Fruit fly (Drosophila melanogaster) whole organism, adult: ENCODE measurements around the gene ecd.

Source experiments
- CG11617 ChIP-seq: fragments of 200-800 bp; sonication (Bioruptor generic); optimal IDR thresholded peaks from 2 replicates; lab custom pipeline; 2017; ENCODE audit warnings: mild to moderate bottlenecking, missing biosample characterization, missing genetic modification reagents, missing genetic modification characterization
- CG12768 ChIP-seq: fragments of 200-800 bp; sonication (Bioruptor generic); optimal IDR thresholded peaks from 2 replicates; lab custom pipeline; 2017; ENCODE audit warnings: missing biosample characterization, missing genetic modification characterization, mild to moderate bottlenecking, moderate library complexity, missing genetic modification reagents
- CG14711 ChIP-seq: fragments of 200-800 bp; sonication (Bioruptor generic); optimal IDR thresholded peaks from 2 replicates; lab custom pipeline; 2018; ENCODE audit warnings: missing biosample characterization, mild to moderate bottlenecking, missing genetic modification characterization, moderate library complexity
- CG1620 ChIP-seq: fragments of 200-800 bp; sonication (Bioruptor generic); optimal IDR thresholded peaks from 2 replicates; lab custom pipeline; 2016; ENCODE audit warnings: missing biosample characterization, missing genetic modification characterization
- CG33017 ChIP-seq: fragments of 200-800 bp; sonication (Bioruptor generic); optimal IDR thresholded peaks from 2 replicates; lab custom pipeline; 2018; ENCODE audit warnings: missing biosample characterization, mild to moderate bottlenecking, missing genetic modification characterization, moderate library complexity
- CG5204 ChIP-seq: fragments of 200-800 bp; sonication (Bioruptor generic); optimal IDR thresholded peaks from 2 replicates; lab custom pipeline; 2016; ENCODE audit warnings: missing biosample characterization, missing genetic modification characterization
- CG7045 ChIP-seq: fragments of 200-800 bp; sonication (Bioruptor generic); optimal IDR thresholded peaks from 2 replicates; lab custom pipeline; 2017; ENCODE audit warnings: missing biosample characterization, mild to moderate bottlenecking, missing genetic modification characterization
- CG7101 ChIP-seq: fragments of 200-800 bp; sonication (Bioruptor generic); optimal IDR thresholded peaks from 2 replicates; lab custom pipeline; 2018; ENCODE audit warnings: missing biosample characterization, mild to moderate bottlenecking, missing genetic modification characterization, moderate library complexity
- Clk ChIP-seq: fragments of 200-800 bp; sonication (Bioruptor generic); optimal IDR thresholded peaks from 2 replicates; lab custom pipeline; 2017; ENCODE audit warnings: missing biosample characterization, missing genetic modification characterization
- Crg-1 ChIP-seq: fragments of 200-800 bp; sonication (Bioruptor generic); optimal IDR thresholded peaks from 2 replicates; lab custom pipeline; 2016; ENCODE audit warnings: missing biosample characterization, missing genetic modification characterization
- Hr96 ChIP-seq: fragments of 200-800 bp; sonication (Bioruptor generic); optimal IDR thresholded peaks from 2 replicates; lab custom pipeline; 2016; ENCODE audit warnings: missing biosample characterization, missing genetic modification characterization
- Mnt ChIP-seq: fragments of 200-800 bp; sonication (Bioruptor generic); optimal IDR thresholded peaks from 2 replicates; lab custom pipeline; 2016; ENCODE audit warnings: missing biosample characterization, mild to moderate bottlenecking, missing genetic modification characterization
- bab1 ChIP-seq: fragments of 200-800 bp; sonication (Bioruptor generic); optimal IDR thresholded peaks from 3 replicates; lab custom pipeline; 2019; ENCODE audit warnings: missing biosample characterization, mild to moderate bottlenecking, missing genetic modification characterization, moderate library complexity
- cic ChIP-seq: fragments of 200-800 bp; sonication (Bioruptor generic); optimal IDR thresholded peaks from 2 replicates; lab custom pipeline; 2017; ENCODE audit warnings: missing biosample characterization, mild to moderate bottlenecking, missing genetic modification characterization, moderate library complexity
- cnc ChIP-seq, 2 experiments: fragments of >200 bp; optimal IDR thresholded peaks; 2 replicates each; lab custom pipeline; 2017
- kay ChIP-seq: fragments of 200-800 bp; sonication (Bioruptor generic); peaks from one replicate; lab custom pipeline; 2016; ENCODE audit warnings: missing biosample characterization, missing genetic modification characterization, borderline replicate concordance
- ovo ChIP-seq: fragments of 200-800 bp; sonication (Bioruptor generic); optimal IDR thresholded peaks from 2 replicates; lab custom pipeline; 2016; ENCODE audit warnings: missing biosample characterization, missing genetic modification characterization
- pad ChIP-seq: fragments of 200-800 bp; sonication (Bioruptor generic); optimal IDR thresholded peaks from 3 replicates; lab custom pipeline; 2017; ENCODE audit warnings: missing biosample characterization, missing genetic modification characterization, mild to moderate bottlenecking, moderate library complexity, missing genetic modification reagents
- tj ChIP-seq: fragments of 200-800 bp; sonication (Bioruptor generic); optimal IDR thresholded peaks from 3 replicates; lab custom pipeline; 2017; ENCODE audit warnings: missing biosample characterization, mild to moderate bottlenecking, missing genetic modification characterization, moderate library complexity
- toe ChIP-seq: fragments of 200-800 bp; sonication (Bioruptor generic); optimal IDR thresholded peaks from 2 replicates; lab custom pipeline; 2016; ENCODE audit warnings: missing biosample characterization, missing genetic modification characterization

The ecd gene

dm6 chr3L:2267558-2267957, 1.9 kb upstream of the ecd start, which contains the start of gene obst-I:
Gene obst-I, plus strand, starts transcription at chr3L:2267858.
- no peak for TF ChIP-seq CG1620
- TF ChIP-seq pad (GFP tag; lab: Kevin White, UChicago) = no peak
- no peak for TF ChIP-seq bab1 (GFP tag; lab: Kevin White, UChicago)
- TF ChIP-seq Mnt (GFP tag; lab: Kevin White, UChicago) = no peak
- TF ChIP-seq cnc (optimal IDR thresholded peaks at IDR 0.05; lab: Kevin White, UChicago) = no peak
- TF ChIP-seq CG14711 = no peak
- TF ChIP-seq Clk (GFP tag; lab: Kevin White, UChicago) = no peak
- no peak for TF ChIP-seq CG7101 (tag; lab: Kevin White, UChicago)
- TF ChIP-seq CG11617 (GFP tag; lab: Kevin White, UChicago) = no peak
- TF ChIP-seq kay (GFP tag; lab: Kevin White, UChicago) = no peak
- TF ChIP-seq toe (GFP tag; lab: Kevin White, UChicago) = no peak
- no peak for TF ChIP-seq ovo (GFP tag; lab: Kevin White, UChicago)
- no peak for TF ChIP-seq CG7045 (GFP tag; lab: Kevin White, UChicago)
- no peak for TF ChIP-seq tj (GFP tag; lab: Kevin White, UChicago)
- no peak for TF ChIP-seq CG12768 (GFP tag; lab: Kevin White, UChicago)
- no peak for TF ChIP-seq CG33017
- TF ChIP-seq Hr96 = no peak
- TF ChIP-seq CG5204 = no peak
- no peak for TF ChIP-seq Crg-1 (GFP tag; lab: Kevin White, UChicago)
- TF ChIP-seq cic (GFP tag; lab: Kevin White, UChicago) = no peak

DNA sequence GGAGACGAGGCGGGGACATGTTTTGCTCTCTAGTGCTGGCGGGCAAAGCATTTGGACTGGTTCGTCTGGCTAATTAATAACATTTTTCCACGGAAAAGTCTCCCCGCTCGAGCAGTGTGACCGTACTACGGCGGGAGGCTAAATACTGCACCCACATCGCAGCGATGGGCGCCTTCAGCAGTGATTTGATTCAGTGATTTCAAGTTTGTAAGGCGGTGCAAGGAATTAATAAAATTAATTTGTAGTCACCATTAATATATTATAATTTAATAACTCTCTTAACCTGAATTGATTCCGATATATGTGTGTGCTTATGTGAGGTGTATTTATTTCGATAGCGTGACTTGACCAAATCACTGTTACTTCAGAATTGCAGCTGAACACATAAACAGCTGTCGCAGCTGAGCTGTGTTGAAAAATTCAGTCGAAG, 3.1 kb downstream of the ecd start, which contains the start of the genes oxt and CG13807:
oxt (minus strand) TSS at position 150 of the 430 bp plus-strand sequence.
CG13807 (plus strand) TSS at position 405 of the 430 bp plus-strand sequence.
- TF ChIP-seq CG11617 (GFP tag; lab: Kevin White, UChicago) = peak; percentile 89
- peak; percentile 72 for TF ChIP-seq CG12768 (GFP tag; lab: Kevin White, UChicago)
- TF ChIP-seq pad (GFP tag; lab: Kevin White, UChicago) = peak; percentile 71
- TF ChIP-seq Clk (GFP tag; lab: Kevin White, UChicago) = no peak
- TF ChIP-seq CG1620 = peak; percentile 80
- peak; percentile 86 for TF ChIP-seq CG7045 (GFP tag; lab: Kevin White, UChicago)
- TF ChIP-seq Mnt (GFP tag; lab: Kevin White, UChicago) = peak; percentile 78
- TF ChIP-seq CG7101 (tag; lab: Kevin White, UChicago) = peak; percentile 90
- TF ChIP-seq bab1 (GFP tag; lab: Kevin White, UChicago) = peak; percentile 96
- TF ChIP-seq Hr96 = peak; percentile 72
- TF ChIP-seq cic (GFP tag; lab: Kevin White, UChicago) = peak; percentile 17
- peak; percentile 77 for TF ChIP-seq CG5204
- TF ChIP-seq ovo (GFP tag; lab: Kevin White, UChicago) = peak; percentile 62
- peak; percentile 70 for TF ChIP-seq tj (GFP tag; lab: Kevin White, UChicago)
- TF ChIP-seq kay (GFP tag; lab: Kevin White, UChicago) = no peak
- peak; percentile 79 for TF ChIP-seq CG14711
- TF ChIP-seq toe (GFP tag; lab: Kevin White, UChicago) = peak; percentile 72
- no peak for TF ChIP-seq cnc (optimal IDR thresholded peaks at IDR 0.05; lab: Kevin White, UChicago)
- TF ChIP-seq CG33017 = peak; percentile 78
- TF ChIP-seq Crg-1 (GFP tag; lab: Kevin White, UChicago) = peak; percentile 79

DNA sequence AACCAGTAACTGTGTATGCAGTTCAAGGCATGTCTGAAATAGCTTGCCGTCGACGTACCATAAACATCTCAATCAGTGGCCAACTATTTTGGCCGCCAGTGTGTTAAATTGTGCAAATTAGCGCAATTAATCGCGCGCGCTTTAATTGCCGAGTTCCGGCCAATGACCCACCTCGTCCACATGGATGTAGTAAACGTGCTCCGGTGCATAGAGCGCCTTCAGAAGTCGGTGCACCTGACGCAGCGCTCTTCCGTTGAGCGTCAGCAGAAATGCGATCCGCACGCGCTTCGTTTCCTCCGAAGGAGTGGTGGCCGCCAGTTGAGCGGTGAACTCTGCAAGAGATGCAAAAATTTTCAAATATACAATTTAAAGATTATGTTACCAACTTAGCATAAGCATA, 4.4 kb downstream of the ecd start:
- TF ChIP-seq bab1 (GFP tag; lab: Kevin White, UChicago) (peak; percentile 53), CG12768 (GFP tag; lab: Kevin White, UChicago) (no peak), Mnt (GFP tag; lab: Kevin White, UChicago) (peak; percentile 36), CG7101 (tag; lab: Kevin White, UChicago) (no peak), cic (GFP tag; lab: Kevin White, UChicago) (no peak), tj (GFP tag; lab: Kevin White, UChicago) (peak; percentile 99), CG1620 (no peak), pad (GFP tag; lab: Kevin White, UChicago) (no peak), Hr96 (no peak), Crg-1 (GFP tag; lab: Kevin White, UChicago) (no peak)

DNA sequence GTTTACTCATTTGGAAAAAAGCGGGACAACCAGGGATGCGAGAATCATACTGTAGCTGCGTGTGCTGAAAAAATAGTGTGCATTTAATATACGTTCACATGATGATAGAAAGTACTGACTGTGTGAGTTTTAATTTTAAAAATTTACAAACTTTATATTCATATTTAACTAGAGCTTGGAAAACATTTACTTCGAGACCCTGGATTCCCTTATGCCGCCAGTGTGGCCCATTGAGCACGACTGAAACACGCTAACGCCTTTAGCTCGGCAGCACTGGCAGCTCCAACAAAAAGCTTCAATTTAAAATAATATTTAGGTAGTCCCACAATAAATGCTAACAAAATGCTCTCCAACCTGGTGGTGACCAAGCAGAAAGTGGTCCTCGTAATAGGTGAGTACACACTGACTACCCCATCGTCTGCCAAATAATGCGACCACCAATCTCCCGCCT, 8.2 kb downstream of the ecd start, which contains the start of the genes CG1275 and Elp5:
CG1275 (minus strand) TSS at position 12 of the 451 bp plus-strand sequence.
Elp5 (plus strand) TSS at position 45 of the 451 bp plus-strand sequence.
- TF ChIP-seq tj (GFP tag; lab: Kevin White, UChicago) (peak; percentile 93), kay (GFP tag; lab: Kevin White, UChicago) (no peak), CG12768 (GFP tag; lab: Kevin White, UChicago) (peak; percentile 95), cic (GFP tag; lab: Kevin White, UChicago) (peak; percentile 90), Mnt (GFP tag; lab: Kevin White, UChicago) (peak; percentile 93), ovo (GFP tag; lab: Kevin White, UChicago) (peak; percentile 97), CG11617 (GFP tag; lab: Kevin White, UChicago) (peak; percentile 97), Crg-1 (GFP tag; lab: Kevin White, UChicago) (peak; percentile 98), toe (GFP tag; lab: Kevin White, UChicago) (peak; percentile 98), CG33017 (peak; percentile 98), CG1620 (peak; percentile 99), CG7045 (GFP tag; lab: Kevin White, UChicago) (peak; percentile 96), Clk (GFP tag; lab: Kevin White, UChicago) (peak; percentile 94), CG14711 (peak; percentile 93), CG7101 (tag; lab: Kevin White, UChicago) (peak; percentile 99), Hr96 (peak; percentile 94), bab1 (GFP tag; lab: Kevin White, UChicago) (peak; percentile 100), pad (GFP tag; lab: Kevin White, UChicago) (peak; percentile 87), cnc (optimal IDR thresholded peaks at IDR 0.05; lab: Kevin White, UChicago) (no peak), CG5204 (peak; percentile 97)
